Fruit fly (Drosophila melanogaster) whole organism, wandering third instar larva: ENCODE data around the gene BigH1.

ENCODE experiments used
- OdsH ChIP-seq: fragments of 200-800 bp; sonication (Bioruptor generic); optimal IDR thresholded peaks from 2 replicates; lab custom pipeline; 2016; ENCODE audit warnings: missing biosample characterization, mild to moderate bottlenecking, missing genetic modification characterization
- br ChIP-seq: fragments of 200-800 bp; sonication (Bioruptor generic); optimal IDR thresholded peaks from 2 replicates; lab custom pipeline; 2016; ENCODE audit warnings: missing biosample characterization, missing genetic modification characterization

dm6 chr3R:14677065-14677464 lies 13.8 kb downstream of the BigH1 start:
- TF ChIP-seq br (GFP tag; lab: Kevin White, UChicago) (no peak), OdsH (no peak)
